Worm (Caenorhabditis elegans) whole organism, L1 larva: ENCODE measurements around the gene F53C3.7.

Experiments
- ama-1 ChIP-seq: fragments of 150-350 bp; optimal IDR thresholded peaks from 2 replicates; lab custom pipeline; 2014
- irx-1 ChIP-seq: sonication (generic microtip); optimal IDR thresholded peaks from 2 replicates; lab custom pipeline; 2016; ENCODE audit warnings: missing genetic modification characterization, missing compliant biosample characterization
- nhr-11 ChIP-seq: fragments of 150-350 bp; optimal IDR thresholded peaks from 2 replicates; lab custom pipeline; 2014; ENCODE audit warnings: missing biosample characterization, missing genetic modification characterization
- snpc-4 ChIP-seq: fragments of 150-350 bp; optimal IDR thresholded peaks from 2 replicates; lab custom pipeline; 2014; ENCODE audit warnings: missing biosample characterization, missing genetic modification characterization

ce11 chrII:3929446-3929845, 34.6 kb downstream of the F53C3.7 start:
- TF ChIP-seq nhr-11 (tag; lab: Kevin White, UChicago), result no peak
- no peak for TF ChIP-seq snpc-4 (tag; lab: Kevin White, UChicago)
- TF ChIP-seq ama-1 (lab: Kevin White, UChicago), result no peak
- no peak for TF ChIP-seq irx-1 (tag; lab: Kevin White, UChicago)
